Worm (Caenorhabditis elegans) whole organism, young adult: Measurements from ENCODE around the gene ZK563.7.

ENCODE experiments used
- egl-18 ChIP-seq: fragments of 200-800 bp; sonication (Bioruptor generic); IDR thresholded peaks from 2 replicates; pipeline ENCODE4 v1.3.6; 2022; ENCODE audit warnings: missing genetic modification reagents, missing genetic modification characterization, missing compliant biosample characterization
- hrde-1 ChIP-seq: sonication (generic microtip); optimal IDR thresholded peaks from 2 replicates; lab custom pipeline; 2016; ENCODE audit warnings: missing genetic modification characterization, mild to moderate bottlenecking, missing compliant biosample characterization, moderate library complexity, missing genotype, missing genetic modification reagents, borderline replicate concordance
- lag-1 ChIP-seq: fragments of 200-800 bp; sonication (Bioruptor generic); IDR thresholded peaks from 2 replicates; pipeline ENCODE4 v1.3.6; 2022; ENCODE audit warnings: missing genetic modification reagents, missing genetic modification characterization, missing compliant biosample characterization
- repo-1 ChIP-seq: sonication (generic microtip); optimal IDR thresholded peaks from 2 replicates; lab custom pipeline; 2017; ENCODE audit warnings: mild to moderate bottlenecking, missing genetic modification characterization, missing compliant biosample characterization

ce11 chrX:3350306-3350705 is 30.0 kb upstream of the ZK563.7 start, which contains the start of gene nspg-4:
- TF ChIP-seq repo-1 = no peak
- TF ChIP-seq hrde-1 (tag; lab: Kevin White, UChicago) = no peak
- TF ChIP-seq lag-1 (GFP tag; lab: Robert Waterston, UW) = no peak
- no peak for TF ChIP-seq egl-18 (GFP tag; lab: Robert Waterston, UW)
